Worm (Caenorhabditis elegans) whole organism, L1 larva: Measurements from ENCODE around the gene ZK287.1.

Source experiments
- C04F5.9 ChIP-seq: sonication (generic microtip); optimal IDR thresholded peaks from 2 replicates; lab custom pipeline; 2016; ENCODE audit warnings: missing genetic modification characterization, missing compliant biosample characterization
- F16B12.6 ChIP-seq: fragments of 150-350 bp; optimal IDR thresholded peaks from 2 replicates; lab custom pipeline; 2014; ENCODE audit warnings: missing biosample characterization, missing genetic modification characterization
- blmp-1 ChIP-seq: fragments of 150-350 bp; optimal IDR thresholded peaks from 2 replicates; lab custom pipeline; 2014; ENCODE audit warnings: missing biosample characterization, missing genetic modification characterization
- ceh-63 ChIP-seq: fragments of 200-800 bp; sonication (Bioruptor generic); optimal IDR thresholded peaks from 2 replicates; lab custom pipeline; 2018; ENCODE audit warnings: mild to moderate bottlenecking, missing genetic modification characterization, missing compliant biosample characterization
- ceh-88 ChIP-seq: fragments of 200-800 bp; sonication (Bioruptor generic); IDR thresholded peaks from 2 replicates; pipeline ENCODE4 v1.3.6; 2022; ENCODE audit warnings: missing genetic modification characterization, missing compliant biosample characterization
- efl-1 ChIP-seq, 4 experiments: fragments of 150-350 bp; optimal IDR thresholded peaks in 3 of 4; peaks in 1 of 4; 1 replicate in 1 of 4; 2 replicates in 3 of 4; lab custom pipeline; 2014; ENCODE audit warnings: missing biosample characterization in 2 of 4, missing genetic modification characterization in 2 of 4, missing genetic modification reagents in 2 of 4
- egl-27 ChIP-seq, 2 experiments: fragments of 150-350 bp in 1 of 2; sonication (generic microtip); optimal IDR thresholded peaks; 3 replicates each; lab custom pipeline; 2017 to 2018; ENCODE audit warnings: missing biosample characterization in 2 of 2, missing genetic modification characterization in 2 of 2, missing genetic modification reagents in 2 of 2
- elt-2 ChIP-seq: sonication (generic microtip); optimal IDR thresholded peaks from 2 replicates; lab custom pipeline; 2016; ENCODE audit warnings: missing genetic modification characterization, mild to moderate bottlenecking, inconsistent platforms, missing compliant biosample characterization, missing genetic modification reagents
- elt-3 ChIP-seq, 6 experiments: fragments of 150-350 bp in 1 of 6; sonication (generic microtip); optimal IDR thresholded peaks; 2 replicates each; lab custom pipeline; 2017 to 2018; ENCODE audit warnings: missing biosample characterization in 6 of 6, missing genetic modification characterization in 6 of 6, inconsistent platforms in 1 of 6
- fkh-10 ChIP-seq: sonication (generic microtip); optimal IDR thresholded peaks from 2 replicates; lab custom pipeline; 2017; ENCODE audit warnings: missing biosample characterization, missing genetic modification reagents, missing genetic modification characterization
- fkh-4 ChIP-seq: sonication (generic microtip); optimal IDR thresholded peaks from 2 replicates; lab custom pipeline; 2016; ENCODE audit warnings: missing compliant biosample characterization, missing genetic modification characterization, borderline replicate concordance
- fkh-8 ChIP-seq: sonication (generic microtip); optimal IDR thresholded peaks from 2 replicates; lab custom pipeline; 2016; ENCODE audit warnings: mild to moderate bottlenecking, missing genetic modification characterization, missing compliant biosample characterization
- fos-1 ChIP-seq: fragments of 150-350 bp; optimal IDR thresholded peaks from 2 replicates; lab custom pipeline; 2014; ENCODE audit warnings: missing biosample characterization, missing genetic modification characterization
- grh-1 ChIP-seq: fragments of 200-800 bp; sonication (Bioruptor generic); IDR thresholded peaks from 2 replicates; pipeline ENCODE4 v1.3.6; 2022; ENCODE audit warnings: missing genetic modification reagents, missing genetic modification characterization, missing compliant biosample characterization
- hlh-17 ChIP-seq: fragments of 200-800 bp; sonication (Bioruptor generic); optimal IDR thresholded peaks from 2 replicates; lab custom pipeline; 2018; ENCODE audit warnings: missing genetic modification characterization, mild to moderate bottlenecking, missing compliant biosample characterization, moderate library complexity, borderline replicate concordance
- irx-1 ChIP-seq: sonication (generic microtip); optimal IDR thresholded peaks from 2 replicates; lab custom pipeline; 2016; ENCODE audit warnings: missing genetic modification characterization, missing compliant biosample characterization
- jun-1 ChIP-seq: fragments of 150-350 bp; optimal IDR thresholded peaks from 2 replicates; lab custom pipeline; 2014; ENCODE audit warnings: missing biosample characterization, missing genetic modification reagents, missing genetic modification characterization
- lin-13 ChIP-seq: fragments of 150-350 bp; optimal IDR thresholded peaks from 2 replicates; lab custom pipeline; 2014; ENCODE audit warnings: missing biosample characterization, missing genetic modification reagents, missing genetic modification characterization
- lin-14 ChIP-seq: fragments of 200-800 bp; sonication (Bioruptor generic); optimal IDR thresholded peaks from 2 replicates; lab custom pipeline; 2018; ENCODE audit warnings: mild to moderate bottlenecking, missing genetic modification characterization, moderate library complexity, missing compliant biosample characterization
- lin-35 ChIP-seq, 2 experiments: fragments of 150-350 bp; optimal IDR thresholded peaks; 2 replicates each; lab custom pipeline; 2014; ENCODE audit warnings: missing biosample characterization in 2 of 2, missing genetic modification characterization in 2 of 2, missing genetic modification reagents in 2 of 2
- lin-39 ChIP-seq: fragments of 150-350 bp; optimal IDR thresholded peaks from 2 replicates; lab custom pipeline; 2014; ENCODE audit warnings: missing biosample characterization, missing genetic modification reagents, missing genetic modification characterization
- lir-3 ChIP-seq: sonication (generic microtip); optimal IDR thresholded peaks from 2 replicates; lab custom pipeline; 2016; ENCODE audit warnings: mild to moderate bottlenecking, missing genetic modification characterization, moderate library complexity, missing compliant biosample characterization; ENCODE audit not compliant: poor library complexity
- mdl-1 ChIP-seq, 2 experiments: fragments of 150-350 bp; optimal IDR thresholded peaks; 2 replicates each; lab custom pipeline; 2014 to 2017; ENCODE audit warnings: missing biosample characterization in 2 of 2, missing genetic modification characterization in 2 of 2, inconsistent platforms in 1 of 2
- mef-2 ChIP-seq: fragments of 150-350 bp; optimal IDR thresholded peaks from 2 replicates; lab custom pipeline; 2014; ENCODE audit warnings: missing biosample characterization, missing genetic modification characterization
- nhr-11 ChIP-seq: fragments of 150-350 bp; optimal IDR thresholded peaks from 2 replicates; lab custom pipeline; 2014; ENCODE audit warnings: missing biosample characterization, missing genetic modification characterization
- nhr-19 ChIP-seq: fragments of 200-800 bp; sonication (Bioruptor generic); conservative IDR thresholded peaks from 2 replicates; pipeline ENCODE4 v1.3.6; 2022; ENCODE audit warnings: missing genetic modification characterization, missing compliant biosample characterization
- nhr-20 ChIP-seq: sonication (generic microtip); optimal IDR thresholded peaks from 2 replicates; lab custom pipeline; 2016; ENCODE audit warnings: mild to moderate bottlenecking, missing genetic modification characterization, missing compliant biosample characterization
- nhr-47 ChIP-seq: sonication (generic microtip); optimal IDR thresholded peaks from 2 replicates; lab custom pipeline; 2016; ENCODE audit warnings: mild to moderate bottlenecking, missing genetic modification characterization, moderate library complexity, missing compliant biosample characterization
- nhr-71 ChIP-seq: sonication (generic microtip); optimal IDR thresholded peaks from 2 replicates; lab custom pipeline; 2016; ENCODE audit warnings: mild to moderate bottlenecking, missing genetic modification characterization, moderate library complexity, missing compliant biosample characterization
- nhr-76 ChIP-seq: sonication (generic microtip); optimal IDR thresholded peaks from 2 replicates; lab custom pipeline; 2017; ENCODE audit warnings: missing biosample characterization, missing genetic modification characterization
- nhr-85 ChIP-seq: sonication (generic microtip); peaks from one replicate; lab custom pipeline; 2016; ENCODE audit warnings: missing genetic modification characterization, inconsistent platforms, missing compliant biosample characterization
- snu-23 ChIP-seq: sonication (generic microtip); optimal IDR thresholded peaks from 2 replicates; lab custom pipeline; 2016; ENCODE audit warnings: missing genetic modification characterization, missing compliant biosample characterization
- sup-37 ChIP-seq: fragments of 200-800 bp; sonication (Bioruptor generic); optimal IDR thresholded peaks from 2 replicates; lab custom pipeline; 2018; ENCODE audit warnings: mild to moderate bottlenecking, missing genetic modification characterization, missing compliant biosample characterization
- swsn-7 ChIP-seq: sonication (generic microtip); optimal IDR thresholded peaks from 2 replicates; lab custom pipeline; 2016; ENCODE audit warnings: missing genetic modification characterization, missing compliant biosample characterization
- tbx-2 ChIP-seq: sonication (generic microtip); optimal IDR thresholded peaks from 2 replicates; lab custom pipeline; 2016; ENCODE audit warnings: missing genetic modification characterization, missing compliant biosample characterization
- unc-62 ChIP-seq: fragments of 150-350 bp; optimal IDR thresholded peaks from 2 replicates; lab custom pipeline; 2014; ENCODE audit warnings: missing biosample characterization, missing genetic modification reagents, missing genetic modification characterization
- unc-86 ChIP-seq: sonication (generic microtip); optimal IDR thresholded peaks from 2 replicates; lab custom pipeline; 2016; ENCODE audit warnings: missing genetic modification characterization, missing compliant biosample characterization
- unc-98 ChIP-seq: fragments of 200-800 bp; sonication (Bioruptor generic); IDR thresholded peaks from 2 replicates; pipeline ENCODE4 v1.3.6; 2022; ENCODE audit warnings: missing genetic modification characterization, missing compliant biosample characterization
- vab-15 ChIP-seq: sonication (generic microtip); optimal IDR thresholded peaks from 2 replicates; lab custom pipeline; 2017; ENCODE audit warnings: missing genotype, mild to moderate bottlenecking, missing genetic modification characterization, missing compliant biosample characterization
- xbp-1 ChIP-seq: sonication (generic microtip); optimal IDR thresholded peaks from 2 replicates; lab custom pipeline; 2016; ENCODE audit warnings: missing genetic modification characterization, missing compliant biosample characterization
- zag-1 ChIP-seq: fragments of 150-350 bp; optimal IDR thresholded peaks from 2 replicates; lab custom pipeline; 2014; ENCODE audit warnings: missing biosample characterization, missing genetic modification characterization
- ztf-11 ChIP-seq, 2 experiments: sonication (generic microtip); optimal IDR thresholded peaks; 2 replicates each; lab custom pipeline; 2016 to 2017; ENCODE audit warnings: missing genetic modification characterization in 2 of 2, missing biosample characterization in 1 of 2, missing compliant biosample characterization in 1 of 2
- ztf-4 ChIP-seq: fragments of 150-350 bp; optimal IDR thresholded peaks from 2 replicates; lab custom pipeline; 2014; ENCODE audit warnings: missing biosample characterization, missing genetic modification characterization

ZK287.1 gene

DNA sequence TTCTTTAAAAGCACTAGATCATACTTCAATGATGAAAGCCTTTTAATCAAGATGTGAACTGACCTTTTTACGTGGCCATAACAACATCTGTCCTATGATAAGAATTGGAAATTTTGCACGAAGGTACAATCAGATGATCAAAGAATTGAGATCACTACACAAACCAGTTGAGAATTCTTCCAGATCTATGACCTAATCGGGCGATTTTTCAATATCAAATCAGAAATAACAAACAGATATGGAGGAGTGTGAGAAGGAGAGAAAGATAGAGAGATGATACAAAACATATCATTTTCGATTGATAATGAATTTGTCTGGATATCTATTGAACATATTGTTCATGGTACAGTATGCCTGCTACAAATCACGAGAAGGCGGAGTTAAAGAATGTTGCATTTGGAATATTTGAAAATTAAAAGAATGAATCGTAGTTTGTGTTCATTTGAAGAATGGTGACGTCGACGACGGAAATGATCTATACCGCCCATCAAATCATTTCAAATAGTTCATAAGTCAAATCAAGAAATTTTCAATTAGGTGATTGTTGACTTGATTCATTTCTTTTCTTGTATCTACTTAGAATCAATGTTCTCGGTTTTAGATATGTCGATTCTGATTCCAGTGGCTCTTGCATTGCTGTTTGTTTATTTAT, 12.2 kb upstream of the ZK287.1 start, which contains the start of gene cyp-29A4:
cyp-29A4 (plus strand) TSS at position 602 of the 652 bp plus-strand sequence.
- TF ChIP-seq nhr-85 (tag; lab: Kevin White, UChicago) (peak; percentile 89), hlh-17 (no peak), blmp-1 (tag; lab: Kevin White, UChicago) (peak; percentile 58), snu-23 (GFP tag; lab: Kevin White, UChicago) (peak; percentile 31), irx-1 (no peak), lin-14 (GFP tag; lab: Kevin White, UChicago) (peak; percentile 57), vab-15 (tag; lab: Kevin White, UChicago) (peak; percentile 39), grh-1 (GFP tag; lab: Robert Waterston, UW) (peak; percentile 68), nhr-19 (GFP tag; lab: Robert Waterston, UW) (peak; percentile 44), nhr-11 (tag; lab: Kevin White, UChicago) (no peak), elt-3 (tag; optimal IDR thresholded peaks at IDR 0.05; lab: Kevin White, UChicago) (peak; percentile 69 to 96 (median 92)), nhr-20 (tag; lab: Kevin White, UChicago) (peak; percentile 66), nhr-71 (tag; lab: Kevin White, UChicago) (peak; percentile 72), lin-13 (GFP tag; lab: Kevin White, UChicago) (no peak), lin-35 (GFP tag; optimal IDR thresholded peaks at IDR 0.05; lab: Kevin White, UChicago) (peak in 1 of 2 experiments; percentile 29)

DNA sequence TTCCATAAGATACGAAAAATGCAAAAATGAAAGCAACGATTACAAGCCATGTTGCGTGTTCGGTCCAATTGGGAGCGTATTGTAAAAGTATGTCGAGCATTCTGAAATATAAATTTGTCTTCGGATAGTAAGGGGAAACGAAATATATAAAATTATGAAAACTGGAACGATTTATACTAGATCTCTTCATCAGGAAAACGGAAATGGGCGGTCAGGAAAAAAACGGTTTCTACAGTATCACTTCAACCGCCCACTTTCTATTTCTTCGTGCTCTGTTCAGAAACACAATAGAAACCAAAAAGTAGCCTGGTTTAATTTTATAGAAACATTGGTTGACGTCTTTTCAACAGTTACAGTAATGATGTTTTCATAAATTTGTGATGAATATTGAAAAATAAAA, 5.0 kb upstream of the ZK287.1 start, which contains the start of gene pitr-4:
pitr-4 (minus strand) TSS at position 101 of the 400 bp plus-strand sequence.
- TF ChIP-seq fos-1 (tag; lab: Kevin White, UChicago), result no peak
- no peak for TF ChIP-seq nhr-76 (tag; lab: Kevin White, UChicago)
- TF ChIP-seq nhr-47, result no peak
- TF ChIP-seq fkh-4 (tag; lab: Kevin White, UChicago), result no peak
- no peak for TF ChIP-seq unc-98 (GFP tag; lab: Robert Waterston, UW)
- TF ChIP-seq lin-39 (tag; lab: Kevin White, UChicago), result no peak
- TF ChIP-seq F16B12.6 (tag; lab: Kevin White, UChicago), result no peak

DNA sequence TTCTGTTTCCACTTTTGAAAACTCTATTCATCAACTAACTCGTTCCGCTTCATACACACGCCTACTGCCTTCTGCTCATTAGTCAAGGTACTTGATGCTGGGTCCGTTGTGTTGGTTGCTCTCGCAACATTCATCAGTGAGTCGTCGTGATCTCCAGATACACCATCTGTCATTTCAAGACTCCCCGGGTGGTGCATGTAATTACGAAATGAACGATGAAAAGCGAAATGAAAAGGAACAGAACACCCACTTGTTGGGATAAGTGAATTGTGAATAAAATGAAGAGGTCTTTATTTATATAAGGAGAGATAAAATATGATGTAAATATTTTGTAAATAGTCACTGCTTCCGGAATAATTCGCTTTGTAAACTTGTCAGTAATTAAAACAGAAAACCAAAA, 2.5 kb upstream of the ZK287.1 start:
- no peak for TF ChIP-seq mdl-1 (tag; optimal IDR thresholded peaks at IDR 0.05; lab: Kevin White, UChicago)
- no peak for TF ChIP-seq efl-1 (optimal IDR thresholded peaks at IDR 0.05; lab: Kevin White, UChicago)
- peak in 1 of 2 experiments; percentile 28 for TF ChIP-seq efl-1 (GFP tag; optimal IDR thresholded peaks at IDR 0.05 in 1 of 2; lab: Kevin White, UChicago)

DNA sequence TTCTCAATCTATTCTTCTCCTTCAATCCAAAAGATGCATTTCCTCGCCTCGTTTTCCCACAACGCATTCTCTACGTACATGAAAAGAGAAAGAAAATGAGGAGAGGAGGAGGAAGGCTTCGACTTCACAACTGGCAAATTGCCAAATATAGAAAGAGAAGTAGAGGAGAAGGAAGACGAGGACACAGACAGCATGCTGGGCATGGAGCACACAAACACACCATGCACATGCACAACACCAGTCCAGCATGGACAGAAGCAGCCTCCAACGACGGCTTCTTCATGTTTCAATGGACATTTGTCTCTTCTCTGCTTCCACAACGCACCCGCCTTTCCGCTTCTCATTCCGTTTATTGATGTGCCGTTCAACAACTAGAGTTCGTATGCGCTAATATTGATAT, 1.9 kb upstream of the ZK287.1 start:
- TF ChIP-seq zag-1 (no peak), lir-3 (no peak), sup-37 (GFP tag; lab: Kevin White, UChicago) (no peak), grh-1 (GFP tag; lab: Robert Waterston, UW) (no peak), lin-35 (GFP tag; optimal IDR thresholded peaks at IDR 0.05; lab: Kevin White, UChicago) (peak in 1 of 2 experiments; percentile 38), nhr-85 (tag; lab: Kevin White, UChicago) (no peak), efl-1 (optimal IDR thresholded peaks at IDR 0.05; lab: Kevin White, UChicago) (peak; percentile 9 to 19), efl-1 (GFP tag; optimal IDR thresholded peaks at IDR 0.05 in 1 of 2; lab: Kevin White, UChicago) (no peak), fkh-8 (tag; lab: Kevin White, UChicago) (peak; percentile 71), unc-62 (GFP tag; lab: Kevin White, UChicago) (no peak), ceh-63 (no peak), unc-86 (no peak), lin-14 (GFP tag; lab: Kevin White, UChicago) (peak; percentile 84), nhr-47 (no peak), mef-2 (no peak), ceh-88 (GFP tag; lab: Robert Waterston, UW) (no peak), ztf-4 (tag; lab: Kevin White, UChicago) (no peak), C04F5.9 (tag; lab: Kevin White, UChicago) (no peak), nhr-71 (tag; lab: Kevin White, UChicago) (peak; percentile 23), tbx-2 (tag; lab: Kevin White, UChicago) (peak; percentile 38), fkh-10 (peak; percentile 68), ztf-11 (tag; optimal IDR thresholded peaks at IDR 0.05; lab: Kevin White, UChicago) (no peak), xbp-1 (tag; lab: Kevin White, UChicago) (no peak), jun-1 (tag; lab: Kevin White, UChicago) (no peak), F16B12.6 (tag; lab: Kevin White, UChicago) (no peak), egl-27 (tag; optimal IDR thresholded peaks at IDR 0.05; lab: Kevin White, UChicago) (no peak), vab-15 (tag; lab: Kevin White, UChicago) (no peak), swsn-7 (tag; lab: Kevin White, UChicago) (peak; percentile 18), elt-2 (tag; lab: Kevin White, UChicago) (no peak), lin-39 (tag; lab: Kevin White, UChicago) (no peak), snu-23 (GFP tag; lab: Kevin White, UChicago) (peak; percentile 13)
